Worm (Caenorhabditis elegans) whole organism, young adult: Measurements from ENCODE around the gene spon-1.

Source experiments
- B0336.3 ChIP-seq: fragments of 200-800 bp; sonication (Bioruptor generic); IDR thresholded peaks from 2 replicates; pipeline ENCODE4 v1.3.6; 2022; ENCODE audit warnings: missing genetic modification characterization, missing compliant biosample characterization
- C17E4.6 ChIP-seq: fragments of 200-800 bp; sonication (Bioruptor generic); IDR thresholded peaks from 2 replicates; pipeline ENCODE4 v1.3.6; 2022; ENCODE audit warnings: missing genetic modification reagents, missing genetic modification characterization, missing compliant biosample characterization
- D2030.7 ChIP-seq: fragments of 200-800 bp; sonication (Bioruptor generic); IDR thresholded peaks from 2 replicates; pipeline ENCODE4 v1.3.6; 2022; ENCODE audit warnings: missing genetic modification reagents, missing genetic modification characterization, missing compliant biosample characterization
- F49E8.2 ChIP-seq: sonication (generic microtip); optimal IDR thresholded peaks from 3 replicates; lab custom pipeline; 2017; ENCODE audit warnings: missing genetic modification characterization, mild to moderate bottlenecking, missing compliant biosample characterization, antibody characterized with exemption, moderate library complexity; ENCODE audit not compliant: insufficient read depth
- F55B11.4 ChIP-seq: sonication (generic microtip); optimal IDR thresholded peaks from 2 replicates; lab custom pipeline; 2016; ENCODE audit warnings: missing compliant biosample characterization, missing genetic modification characterization, borderline replicate concordance; ENCODE audit not compliant: insufficient read depth
- T07F8.4 ChIP-seq: sonication (generic microtip); optimal IDR thresholded peaks from 2 replicates; lab custom pipeline; 2016; ENCODE audit warnings: mild to moderate bottlenecking, missing genetic modification characterization, moderate library complexity, missing compliant biosample characterization
- Y53G8AR.9 ChIP-seq: fragments of 200-800 bp; sonication (Bioruptor generic); conservative IDR thresholded peaks from 2 replicates; pipeline ENCODE4 v1.3.6; 2022; ENCODE audit warnings: missing genetic modification reagents, missing genetic modification characterization, missing compliant biosample characterization
- Y56A3A.18 ChIP-seq: fragments of 200-800 bp; sonication (Bioruptor generic); IDR thresholded peaks from 2 replicates; pipeline ENCODE4 v1.3.6; 2022; ENCODE audit warnings: missing genetic modification reagents, missing genetic modification characterization, missing compliant biosample characterization
- Y95B8A.8 ChIP-seq: fragments of 200-800 bp; sonication (Bioruptor generic); IDR thresholded peaks from 2 replicates; pipeline ENCODE4 v1.3.6; 2022; ENCODE audit warnings: missing genetic modification reagents, missing genetic modification characterization, missing compliant biosample characterization
- akir-1 ChIP-seq: fragments of 200-800 bp; sonication (Bioruptor generic); optimal IDR thresholded peaks from 2 replicates; lab custom pipeline; 2018; ENCODE audit warnings: mild to moderate bottlenecking, missing genetic modification characterization, moderate library complexity, missing compliant biosample characterization
- aptf-2 ChIP-seq: fragments of 200-800 bp; sonication (Bioruptor generic); conservative IDR thresholded peaks from 2 replicates; pipeline ENCODE4 v1.3.6; 2022; ENCODE audit warnings: missing genetic modification reagents, missing genetic modification characterization, missing compliant biosample characterization
- attf-3 ChIP-seq: fragments of 200-800 bp; sonication (Bioruptor generic); conservative IDR thresholded peaks from 2 replicates; pipeline ENCODE4 v1.3.6; 2022; ENCODE audit warnings: missing genetic modification reagents, missing genetic modification characterization, missing compliant biosample characterization
- bed-1 ChIP-seq: fragments of 200-800 bp; sonication (Bioruptor generic); IDR thresholded peaks from 2 replicates; pipeline ENCODE4 v1.3.6; 2022; ENCODE audit warnings: missing genetic modification reagents, missing genetic modification characterization, missing compliant biosample characterization
- cebp-1 ChIP-seq, 2 experiments: fragments of 200-800 bp in 1 of 2; sonication (Bioruptor generic) in 1 of 2; sonication (generic microtip) in 1 of 2; IDR thresholded peaks in 1 of 2; optimal IDR thresholded peaks in 1 of 2; 2 replicates each; pipeline versions ENCODE4 v1.3.6 to Lab custom; 2017 to 2022; ENCODE audit warnings: missing compliant biosample characterization in 2 of 2, missing genetic modification characterization in 2 of 2, mild to moderate bottlenecking in 1 of 2, missing genetic modification reagents in 1 of 2, moderate library complexity in 1 of 2
- cebp-2 ChIP-seq: fragments of 200-800 bp; sonication (Bioruptor generic); IDR thresholded peaks from 2 replicates; pipeline ENCODE4 v1.3.6; 2022; ENCODE audit warnings: missing genetic modification characterization, missing compliant biosample characterization
- ceh-27 ChIP-seq: fragments of 200-800 bp; sonication (Bioruptor generic); optimal IDR thresholded peaks from 2 replicates; lab custom pipeline; 2018; ENCODE audit warnings: mild to moderate bottlenecking, missing genetic modification characterization, moderate library complexity, missing compliant biosample characterization
- ceh-40 ChIP-seq: fragments of 200-800 bp; sonication (Bioruptor generic); IDR thresholded peaks from 2 replicates; pipeline ENCODE4 v1.3.6; 2022; ENCODE audit warnings: missing genetic modification characterization, missing compliant biosample characterization
- chd-7 ChIP-seq: sonication (generic microtip); optimal IDR thresholded peaks from 2 replicates; lab custom pipeline; 2016; ENCODE audit warnings: mild to moderate bottlenecking, missing genetic modification characterization, moderate library complexity, missing compliant biosample characterization
- die-1 ChIP-seq: sonication (generic microtip); optimal IDR thresholded peaks from 2 replicates; lab custom pipeline; 2016; ENCODE audit warnings: missing genotype, mild to moderate bottlenecking, missing genetic modification characterization, missing compliant biosample characterization
- dox-1 ChIP-seq: fragments of 200-800 bp; sonication (Bioruptor generic); IDR thresholded peaks from 2 replicates; pipeline ENCODE4 v1.3.6; 2022; ENCODE audit warnings: missing genetic modification reagents, missing genetic modification characterization, missing compliant biosample characterization
- dpff-1 ChIP-seq: sonication (generic microtip); optimal IDR thresholded peaks from 2 replicates; lab custom pipeline; 2017; ENCODE audit warnings: mild to moderate bottlenecking, missing genetic modification characterization, missing compliant biosample characterization
- dpl-1 ChIP-seq: fragments of 150-350 bp; optimal IDR thresholded peaks from 2 replicates; lab custom pipeline; 2014; ENCODE audit warnings: missing biosample characterization, missing genetic modification reagents, missing genetic modification characterization
- egl-18 ChIP-seq: fragments of 200-800 bp; sonication (Bioruptor generic); IDR thresholded peaks from 2 replicates; pipeline ENCODE4 v1.3.6; 2022; ENCODE audit warnings: missing genetic modification reagents, missing genetic modification characterization, missing compliant biosample characterization
- egrh-3 ChIP-seq: fragments of 200-800 bp; sonication (Bioruptor generic); IDR thresholded peaks from 2 replicates; pipeline ENCODE4 v1.3.6; 2022; ENCODE audit warnings: missing genetic modification reagents, missing genetic modification characterization, missing compliant biosample characterization
- fkh-3 ChIP-seq: sonication (generic microtip); optimal IDR thresholded peaks from 2 replicates; lab custom pipeline; 2016; ENCODE audit warnings: mild to moderate bottlenecking, missing genetic modification characterization, missing compliant biosample characterization
- him-1 ChIP-seq: sonication (generic microtip); optimal IDR thresholded peaks from 2 replicates; lab custom pipeline; 2016; ENCODE audit warnings: missing genotype, missing genetic modification reagents, missing genetic modification characterization, missing compliant biosample characterization
- hsf-1 ChIP-seq: fragments of 200-800 bp; sonication (Bioruptor generic); IDR thresholded peaks from 2 replicates; pipeline ENCODE4 v1.3.6; 2022; ENCODE audit warnings: missing genetic modification reagents, missing genetic modification characterization, missing compliant biosample characterization
- lag-1 ChIP-seq: fragments of 200-800 bp; sonication (Bioruptor generic); IDR thresholded peaks from 2 replicates; pipeline ENCODE4 v1.3.6; 2022; ENCODE audit warnings: missing genetic modification reagents, missing genetic modification characterization, missing compliant biosample characterization
- lin-35 ChIP-seq, 3 experiments: fragments of 150-350 bp in 2 of 3; sonication (generic microtip) in 1 of 3; optimal IDR thresholded peaks; 2 replicates each; lab custom pipeline; 2014 to 2018; ENCODE audit warnings: missing biosample characterization in 3 of 3, missing genetic modification characterization in 3 of 3, missing genetic modification reagents in 3 of 3
- mel-28 ChIP-seq: sonication (generic microtip); optimal IDR thresholded peaks from 2 replicates; lab custom pipeline; 2016; ENCODE audit warnings: borderline replicate concordance, mild to moderate bottlenecking, missing genetic modification characterization, missing compliant biosample characterization
- mes-4 ChIP-seq: sonication (generic microtip); optimal IDR thresholded peaks from 2 replicates; lab custom pipeline; 2016; ENCODE audit warnings: missing genotype, missing genetic modification characterization, missing compliant biosample characterization
- mxl-1 ChIP-seq: sonication (generic microtip); optimal IDR thresholded peaks from 2 replicates; lab custom pipeline; 2016; ENCODE audit warnings: missing genetic modification characterization, missing compliant biosample characterization
- nfyb-1 ChIP-seq: fragments of 200-800 bp; sonication (Bioruptor generic); IDR thresholded peaks from 2 replicates; pipeline ENCODE4 v1.3.6; 2022; ENCODE audit warnings: missing genetic modification reagents, missing genetic modification characterization, missing compliant biosample characterization
- nhr-120 ChIP-seq: fragments of 200-800 bp; sonication (Bioruptor generic); IDR thresholded peaks from 2 replicates; pipeline ENCODE4 v1.3.6; 2022; ENCODE audit warnings: missing genetic modification characterization, missing compliant biosample characterization
- nhr-80 ChIP-seq: sonication (generic microtip); optimal IDR thresholded peaks from 2 replicates; lab custom pipeline; 2016; ENCODE audit warnings: missing genetic modification characterization, missing compliant biosample characterization
- rec-8 ChIP-seq, 2 experiments: sonication (generic microtip); optimal IDR thresholded peaks; 2 replicates each; lab custom pipeline; 2016; ENCODE audit warnings: mild to moderate bottlenecking in 2 of 2, missing genetic modification characterization in 2 of 2, missing genetic modification reagents in 2 of 2, missing genotype in 2 of 2, missing biosample characterization in 1 of 2, missing compliant biosample characterization in 1 of 2, moderate library complexity in 1 of 2
- repo-1 ChIP-seq: sonication (generic microtip); optimal IDR thresholded peaks from 2 replicates; lab custom pipeline; 2017; ENCODE audit warnings: mild to moderate bottlenecking, missing genetic modification characterization, missing compliant biosample characterization
- rpc-1 ChIP-seq, 2 experiments: fragments of 150-350 bp in 1 of 2; sonication (generic microtip) in 1 of 2; optimal IDR thresholded peaks; 2 replicates each; lab custom pipeline; 2014 to 2018; ENCODE audit warnings: missing biosample characterization in 1 of 2, missing genetic modification characterization in 1 of 2, missing genetic modification reagents in 1 of 2, missing genotype in 1 of 2
- sdz-38 ChIP-seq: sonication (generic microtip); optimal IDR thresholded peaks from 2 replicates; lab custom pipeline; 2016; ENCODE audit warnings: missing genotype, missing genetic modification characterization, missing compliant biosample characterization
- snpc-3.4 ChIP-seq: sonication (generic microtip); optimal IDR thresholded peaks from 2 replicates; lab custom pipeline; 2017; ENCODE audit warnings: missing genetic modification characterization, mild to moderate bottlenecking, missing compliant biosample characterization, antibody characterized with exemption, moderate library complexity, missing genotype, missing genetic modification reagents
- sptf-2 ChIP-seq: fragments of 200-800 bp; sonication (Bioruptor generic); optimal IDR thresholded peaks from 2 replicates; lab custom pipeline; 2018; ENCODE audit warnings: mild to moderate bottlenecking, missing genetic modification characterization, missing compliant biosample characterization
- tbx-9 ChIP-seq: sonication (generic microtip); optimal IDR thresholded peaks from 2 replicates; lab custom pipeline; 2016; ENCODE audit warnings: borderline replicate concordance, missing genetic modification characterization, inconsistent platforms, missing compliant biosample characterization
- tlf-1 ChIP-seq: fragments of 200-800 bp; sonication (Bioruptor generic); optimal IDR thresholded peaks from 2 replicates; lab custom pipeline; 2018; ENCODE audit warnings: mild to moderate bottlenecking, missing genetic modification characterization, missing compliant biosample characterization
- unc-130 ChIP-seq: sonication (generic microtip); optimal IDR thresholded peaks from 2 replicates; lab custom pipeline; 2016; ENCODE audit warnings: missing genetic modification reagents, missing genetic modification characterization, missing compliant biosample characterization
- xnd-1 ChIP-seq: sonication (generic microtip); optimal IDR thresholded peaks from 2 replicates; lab custom pipeline; 2016; ENCODE audit warnings: missing genotype, missing genetic modification reagents, missing genetic modification characterization, missing compliant biosample characterization
- ztf-3 ChIP-seq: fragments of 200-800 bp; sonication (Bioruptor generic); optimal IDR thresholded peaks from 2 replicates; lab custom pipeline; 2018; ENCODE audit warnings: mild to moderate bottlenecking, missing genetic modification characterization, missing compliant biosample characterization

Gene spon-1

DNA sequence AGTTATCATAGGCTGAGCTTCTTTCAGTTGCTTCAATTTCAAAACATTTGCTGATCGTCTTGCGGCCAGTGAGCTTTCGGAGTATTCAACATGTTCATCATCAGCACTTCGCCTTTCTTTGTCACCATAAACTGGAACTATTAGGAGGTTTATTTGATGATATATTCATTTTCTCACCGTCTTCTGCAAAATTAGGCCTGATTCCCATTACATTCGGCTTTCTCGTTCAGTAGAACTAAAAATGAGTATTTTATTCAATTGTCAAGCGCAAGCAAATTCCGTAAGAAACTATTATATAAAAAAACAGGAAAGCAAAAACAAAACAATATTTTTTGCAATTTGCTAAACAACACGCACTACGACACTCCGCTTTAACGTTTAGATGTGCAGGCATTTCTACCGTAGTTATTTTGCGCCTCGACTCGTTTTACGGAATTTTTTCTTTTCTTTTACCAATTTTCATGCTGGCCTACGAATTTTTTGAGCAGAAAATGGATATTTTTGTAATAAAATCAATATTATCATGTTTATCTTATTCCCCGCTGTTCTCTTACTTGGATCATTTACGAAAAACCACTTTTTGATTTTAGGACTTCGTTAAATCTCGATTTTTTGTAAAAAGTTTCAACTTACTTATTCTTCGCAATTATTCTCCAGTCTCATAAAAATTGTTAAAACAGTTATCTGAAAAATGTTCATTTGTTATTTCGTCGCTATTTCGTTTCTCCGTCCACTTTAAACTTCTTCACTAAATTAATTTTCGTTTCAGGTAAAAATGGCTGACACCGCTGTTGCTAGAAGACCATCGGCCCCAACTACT lies 11.4 kb upstream of the spon-1 start, which contains the start of the genes farl-11 and rpl-33 (continued):
- TF ChIP-seq Y53G8AR.9 (GFP tag; lab: Robert Waterston, UW) (no peak), nhr-120 (no peak), dpl-1 (no peak), mel-28 (tag; lab: Kevin White, UChicago) (no peak), akir-1 (no peak), cebp-2 (GFP tag; lab: Robert Waterston, UW) (no peak), tlf-1 (GFP tag; lab: Kevin White, UChicago) (no peak), T07F8.4 (tag; lab: Kevin White, UChicago) (no peak), Y56A3A.18 (GFP tag; lab: Robert Waterston, UW) (no peak), C17E4.6 (no peak), rpc-1 (optimal IDR thresholded peaks at IDR 0.05; lab: Kevin White, UChicago) (no peak), rpc-1 (tag; optimal IDR thresholded peaks at IDR 0.05; lab: Kevin White, UChicago) (no peak), egl-18 (GFP tag; lab: Robert Waterston, UW) (no peak), mes-4 (tag; lab: Kevin White, UChicago) (no peak), sptf-2 (no peak), egrh-3 (no peak), lin-35 (GFP tag; optimal IDR thresholded peaks at IDR 0.05; lab: Kevin White, UChicago) (peak in 1 of 3 experiments; percentile 51), snpc-3.4 (tag; lab: Kevin White, UChicago) (no peak), rec-8 (tag; optimal IDR thresholded peaks at IDR 0.05; lab: Kevin White, UChicago) (no peak), unc-130 (no peak), chd-7 (no peak), die-1 (tag; lab: Kevin White, UChicago) (no peak), dox-1 (GFP tag; lab: Robert Waterston, UW) (0 out of 2 replicates have a peak, but pooled peaks have one; percentile 16), D2030.7 (GFP tag; lab: Robert Waterston, UW) (no peak), tbx-9 (no peak), ztf-3 (GFP tag; lab: Kevin White, UChicago) (no peak), fkh-3 (tag; lab: Kevin White, UChicago) (no peak), aptf-2 (GFP tag; lab: Robert Waterston, UW) (0 out of 2 replicates have a peak, but pooled peaks have one; percentile 33), mxl-1 (no peak), ceh-27 (GFP tag; lab: Kevin White, UChicago) (peak; percentile 25), F49E8.2 (tag; lab: Kevin White, UChicago) (no peak), sdz-38 (no peak), repo-1 (no peak), ceh-40 (no peak), lag-1 (GFP tag; lab: Robert Waterston, UW) (no peak), attf-3 (GFP tag; lab: Robert Waterston, UW) (peak; percentile 99), B0336.3 (no peak), cebp-1 (GFP tag; IDR thresholded peaks at IDR 0.05; lab: Robert Waterston, UW) (no peak), cebp-1 (tag; optimal IDR thresholded peaks at IDR 0.05; lab: Kevin White, UChicago) (peak; percentile 43), nfyb-1 (GFP tag; lab: Robert Waterston, UW) (no peak), xnd-1 (no peak), nhr-80 (tag; lab: Kevin White, UChicago) (peak; percentile 48), hsf-1 (GFP tag; lab: Robert Waterston, UW) (no peak), bed-1 (GFP tag; lab: Robert Waterston, UW) (no peak), F55B11.4 (tag; lab: Kevin White, UChicago) (no peak), dpff-1 (no peak), Y95B8A.8 (no peak), him-1 (tag; lab: Kevin White, UChicago) (no peak)
